Worm (Caenorhabditis elegans) whole organism, young adult: ENCODE measurements around the gene nhr-219.

Experiments used
- Y95B8A.8 ChIP-seq: fragments of 200-800 bp; sonication (Bioruptor generic); IDR thresholded peaks from 2 replicates; pipeline ENCODE4 v1.3.6; 2022; ENCODE audit warnings: missing genetic modification reagents, missing genetic modification characterization, missing compliant biosample characterization
- ama-1 ChIP-seq, 3 experiments: fragments of 150-350 bp in 1 of 3; sonication (generic microtip) in 2 of 3; optimal IDR thresholded peaks; 2 replicates each; lab custom pipeline; 2014 to 2018; ENCODE audit warnings: missing biosample characterization in 2 of 3, missing genetic modification characterization in 2 of 3, missing genetic modification reagents in 2 of 3
- aptf-3 ChIP-seq: fragments of 200-800 bp; sonication (Bioruptor generic); IDR thresholded peaks from 2 replicates; pipeline ENCODE4 v1.3.6; 2022; ENCODE audit warnings: missing genetic modification characterization, missing compliant biosample characterization
- hsf-1 ChIP-seq: fragments of 200-800 bp; sonication (Bioruptor generic); IDR thresholded peaks from 2 replicates; pipeline ENCODE4 v1.3.6; 2022; ENCODE audit warnings: missing genetic modification reagents, missing genetic modification characterization, missing compliant biosample characterization
- mes-4 ChIP-seq: sonication (generic microtip); optimal IDR thresholded peaks from 2 replicates; lab custom pipeline; 2016; ENCODE audit warnings: missing genotype, missing genetic modification characterization, missing compliant biosample characterization
- rec-8 ChIP-seq, 2 experiments: sonication (generic microtip); optimal IDR thresholded peaks; 2 replicates each; lab custom pipeline; 2016; ENCODE audit warnings: mild to moderate bottlenecking in 2 of 2, missing genetic modification characterization in 2 of 2, missing genetic modification reagents in 2 of 2, missing genotype in 2 of 2, missing biosample characterization in 1 of 2, missing compliant biosample characterization in 1 of 2, moderate library complexity in 1 of 2
- tlf-1 ChIP-seq: fragments of 200-800 bp; sonication (Bioruptor generic); optimal IDR thresholded peaks from 2 replicates; lab custom pipeline; 2018; ENCODE audit warnings: mild to moderate bottlenecking, missing genetic modification characterization, missing compliant biosample characterization
- ztf-25 ChIP-seq: fragments of 200-800 bp; sonication (Bioruptor generic); IDR thresholded peaks from 2 replicates; pipeline ENCODE4 v1.3.6; 2022; ENCODE audit warnings: missing genetic modification reagents, missing genetic modification characterization, missing compliant biosample characterization

- TF ChIP-seq tlf-1 (GFP tag; lab: Kevin White, UChicago) = no peak
- no peak for TF ChIP-seq rec-8 (tag; optimal IDR thresholded peaks at IDR 0.05; lab: Kevin White, UChicago)
- no peak for TF ChIP-seq hsf-1 (GFP tag; lab: Robert Waterston, UW)
- TF ChIP-seq ama-1 (optimal IDR thresholded peaks at IDR 0.05; lab: Kevin White, UChicago) = no peak
- TF ChIP-seq ama-1 (GFP tag; optimal IDR thresholded peaks at IDR 0.05; lab: Kevin White, UChicago) = no peak
- TF ChIP-seq ztf-25 (GFP tag; lab: Robert Waterston, UW) = no peak
- no peak for TF ChIP-seq Y95B8A.8
- no peak for TF ChIP-seq aptf-3 (GFP tag; lab: Robert Waterston, UW)
- no peak for TF ChIP-seq mes-4 (tag; lab: Kevin White, UChicago)
Observed at ce11 chrV:8966086-8966485, at the start of gene nhr-219.
